Fruit fly (Drosophila melanogaster): Measurements from ENCODE around the gene CG32845.

- TF ChIP-seq OdsH (GFP tag; optimal IDR thresholded peaks at IDR 0.05) (no peak), foxo (GFP tag; optimal IDR thresholded peaks at IDR 0.05) (no peak), woc (GFP tag; optimal IDR thresholded peaks at IDR 0.05) (no peak), ey (GFP tag; optimal IDR thresholded peaks at IDR 0.05) (no peak), sv (GFP tag; optimal IDR thresholded peaks at IDR 0.05) (no peak), CrebA (GFP tag; optimal IDR thresholded peaks at IDR 0.05; ENCODE audit: borderline replicate concordance) (no peak), jim (GFP tag; optimal IDR thresholded peaks at IDR 0.05) (no peak)
Observed at dm6 chr3L:297240-297639, 24.0 kb upstream of the CG32845 start.

All from whole organism, wandering third instar larva.